Fruit fly (Drosophila melanogaster) whole organism, embryonic: ENCODE data around the gene pkaap.

Experiments used
- ATbp ChIP-seq: fragments of 200-800 bp; sonication (Bioruptor generic); optimal IDR thresholded peaks from 2 replicates; lab custom pipeline; 2017; ENCODE audit warnings: missing biosample characterization, mild to moderate bottlenecking, missing genetic modification characterization, missing genetic modification reagents
- B-H1 ChIP-seq: fragments of 200-800 bp; sonication (Bioruptor generic); IDR thresholded peaks from 3 replicates; pipeline ENCODE4 v1.3.6; 2022; ENCODE audit warnings: missing biosample characterization, missing genetic modification characterization
- B-H2 ChIP-seq: fragments of 200-800 bp; sonication (Bioruptor generic); optimal IDR thresholded peaks from 2 replicates; lab custom pipeline; 2018; ENCODE audit warnings: missing biosample characterization, mild to moderate bottlenecking, missing genetic modification characterization
- BtbVII ChIP-seq: fragments of 200-800 bp; sonication (Bioruptor generic); optimal IDR thresholded peaks from 3 replicates; lab custom pipeline; 2017; ENCODE audit warnings: missing biosample characterization, mild to moderate bottlenecking, missing genetic modification characterization
- C15 ChIP-seq: fragments of 200-800 bp; sonication (Bioruptor generic); IDR thresholded peaks from 3 replicates; pipeline ENCODE4 v1.3.6; 2022; ENCODE audit warnings: missing biosample characterization, missing genetic modification characterization
- CG11695 ChIP-seq: fragments of 200-800 bp; sonication (Bioruptor generic); IDR thresholded peaks from 3 replicates; pipeline ENCODE4 v1.3.6; 2022; ENCODE audit warnings: missing biosample characterization, missing genetic modification characterization
- CG1233 ChIP-seq: fragments of 200-800 bp; sonication (Bioruptor generic); optimal IDR thresholded peaks from 4 replicates; lab custom pipeline; 2018; ENCODE audit warnings: missing biosample characterization, mild to moderate bottlenecking, missing genetic modification characterization
- CG15514 ChIP-seq: fragments of 200-800 bp; sonication (Bioruptor generic); optimal IDR thresholded peaks from 3 replicates; lab custom pipeline; 2017; ENCODE audit warnings: missing biosample characterization, missing genetic modification characterization, mild to moderate bottlenecking, moderate library complexity, missing genetic modification reagents
- CG17385 ChIP-seq: fragments of 200-800 bp; sonication (Bioruptor generic); optimal IDR thresholded peaks from 3 replicates; lab custom pipeline; 2018; ENCODE audit warnings: missing biosample characterization, mild to moderate bottlenecking, missing genetic modification characterization
- CG18599 ChIP-seq: fragments of 200-800 bp; sonication (Bioruptor generic); optimal IDR thresholded peaks from 3 replicates; lab custom pipeline; 2017; ENCODE audit warnings: missing biosample characterization, missing genetic modification characterization, mild to moderate bottlenecking, moderate library complexity, missing genetic modification reagents
- CG2202 ChIP-seq: fragments of 200-800 bp; sonication (Bioruptor generic); optimal IDR thresholded peaks from 2 replicates; lab custom pipeline; 2018; ENCODE audit warnings: missing biosample characterization, mild to moderate bottlenecking, missing genetic modification characterization
- CG2875 ChIP-seq: fragments of 200-800 bp; sonication (Bioruptor generic); optimal IDR thresholded peaks from 2 replicates; lab custom pipeline; 2017; ENCODE audit warnings: missing biosample characterization, mild to moderate bottlenecking, missing genetic modification characterization, missing genetic modification reagents
- CG3281 ChIP-seq: fragments of 200-800 bp; sonication (Bioruptor generic); optimal IDR thresholded peaks from 3 replicates; lab custom pipeline; 2017; ENCODE audit warnings: missing biosample characterization, mild to moderate bottlenecking, missing genetic modification characterization
- CG4328 ChIP-seq: fragments of 200-800 bp; sonication (Bioruptor generic); optimal IDR thresholded peaks from 3 replicates; lab custom pipeline; 2017; ENCODE audit warnings: missing biosample characterization, missing genetic modification reagents, missing genetic modification characterization
- CG9437 ChIP-seq: fragments of 200-800 bp; sonication (Bioruptor generic); optimal IDR thresholded peaks from 2 replicates; lab custom pipeline; 2018; ENCODE audit warnings: missing biosample characterization, mild to moderate bottlenecking, missing genetic modification characterization
- Doc2 ChIP-seq: fragments of 200-800 bp; sonication (Bioruptor generic); IDR thresholded peaks from 2 replicates; pipeline ENCODE4 v1.3.6; 2022; ENCODE audit warnings: missing biosample characterization, missing genetic modification characterization
- Ets97D ChIP-seq: fragments of 200-800 bp; sonication (Bioruptor generic); optimal IDR thresholded peaks from 3 replicates; lab custom pipeline; 2016; ENCODE audit warnings: missing biosample characterization, missing genetic modification characterization
- HLH4C ChIP-seq: fragments of 200-800 bp; sonication (Bioruptor generic); IDR thresholded peaks from 3 replicates; pipeline ENCODE4 v1.3.6; 2022; ENCODE audit warnings: missing biosample characterization, missing genetic modification characterization; ENCODE audit not compliant: partially characterized antibody
- Hand ChIP-seq: fragments of 200-800 bp; sonication (Bioruptor generic); optimal IDR thresholded peaks from 2 replicates; lab custom pipeline; 2017; ENCODE audit warnings: mild to moderate bottlenecking, missing biosample characterization, missing genetic modification reagents, missing genetic modification characterization
- Lhr ChIP-seq: fragments of 200-800 bp; sonication (Bioruptor generic); optimal IDR thresholded peaks from 3 replicates; lab custom pipeline; 2017; ENCODE audit warnings: mild to moderate bottlenecking, missing biosample characterization, missing genetic modification reagents, missing genetic modification characterization
- Oli ChIP-seq: fragments of 200-800 bp; sonication (Bioruptor generic); optimal IDR thresholded peaks from 2 replicates; lab custom pipeline; 2018; ENCODE audit warnings: missing biosample characterization, mild to moderate bottlenecking, missing genetic modification characterization, moderate library complexity
- PHDP ChIP-seq: fragments of 200-800 bp; sonication (Bioruptor generic); optimal IDR thresholded peaks from 3 replicates; lab custom pipeline; 2018; ENCODE audit warnings: missing biosample characterization, mild to moderate bottlenecking, missing genetic modification characterization, moderate library complexity
- Pdp1 ChIP-seq, 2 experiments: fragments of 200-800 bp; sonication (Bioruptor generic); optimal IDR thresholded peaks; 3 replicates each; lab custom pipeline; 2016; ENCODE audit warnings: missing biosample characterization in 2 of 2, missing genetic modification characterization in 2 of 2, mild to moderate bottlenecking in 1 of 2, moderate library complexity in 1 of 2
- Rfx ChIP-seq: fragments of 200-800 bp; sonication (Bioruptor generic); IDR thresholded peaks from 2 replicates; pipeline ENCODE4 v1.3.6; 2022; ENCODE audit warnings: missing biosample characterization, missing genetic modification characterization
- Rx ChIP-seq: fragments of 200-800 bp; sonication (Bioruptor generic); IDR thresholded peaks from 2 replicates; pipeline ENCODE4 v1.3.6; 2022; ENCODE audit warnings: missing biosample characterization, missing genetic modification characterization
- Scr ChIP-seq: fragments of 200-800 bp; sonication (Bioruptor generic); IDR thresholded peaks from 2 replicates; pipeline ENCODE4 v1.3.6; 2022; ENCODE audit warnings: missing biosample characterization, missing genetic modification characterization; ENCODE audit not compliant: partially characterized antibody
- Six4 ChIP-seq: fragments of 200-800 bp; sonication (Bioruptor generic); optimal IDR thresholded peaks from 2 replicates; lab custom pipeline; 2016; ENCODE audit warnings: missing biosample characterization, missing genetic modification characterization
- Trl ChIP-seq, 3 experiments: fragments of >200 bp in 2 of 3; fragments of 200-800 bp in 1 of 3; sonication (Bioruptor generic) in 1 of 3; optimal IDR thresholded peaks; 2 replicates in 1 of 3; 3 replicates in 2 of 3; lab custom pipeline; 2016 to 2017; ENCODE audit warnings: missing biosample characterization in 1 of 3, missing genetic modification characterization in 1 of 3
- bowl ChIP-seq: fragments of 200-800 bp; sonication (Bioruptor generic); IDR thresholded peaks from 2 replicates; pipeline ENCODE4 v1.3.6; 2022; ENCODE audit warnings: missing biosample characterization, missing genetic modification characterization
- danr ChIP-seq: fragments of 200-800 bp; sonication (Bioruptor generic); IDR thresholded peaks from 2 replicates; pipeline ENCODE4 v1.3.6; 2022; ENCODE audit warnings: missing biosample characterization, missing genetic modification characterization
- eve ChIP-seq, 2 experiments: fragments of >200 bp; optimal IDR thresholded peaks; 2 replicates each; lab custom pipeline; 2017; ENCODE audit warnings: missing biosample characterization in 2 of 2, missing genetic modification characterization in 2 of 2
- fd102C ChIP-seq: fragments of 200-800 bp; sonication (Bioruptor generic); optimal IDR thresholded peaks from 2 replicates; lab custom pipeline; 2018; ENCODE audit warnings: missing biosample characterization, mild to moderate bottlenecking, missing genetic modification characterization, moderate library complexity
- gro ChIP-seq: fragments of 200-800 bp; sonication (Bioruptor generic); optimal IDR thresholded peaks from 2 replicates; lab custom pipeline; 2016; ENCODE audit warnings: missing biosample characterization, missing genetic modification characterization
- gt ChIP-seq: fragments of 200-800 bp; sonication (Bioruptor generic); IDR thresholded peaks from 2 replicates; pipeline ENCODE4 v1.3.6; 2022; ENCODE audit warnings: missing biosample characterization, missing genetic modification characterization
- her ChIP-seq: fragments of 200-800 bp; sonication (Bioruptor generic); optimal IDR thresholded peaks from 2 replicates; lab custom pipeline; 2016; ENCODE audit warnings: missing biosample characterization, missing genetic modification characterization
- kni ChIP-seq: fragments of 200-800 bp; sonication (Bioruptor generic); optimal IDR thresholded peaks from 3 replicates; lab custom pipeline; 2017; ENCODE audit warnings: mild to moderate bottlenecking, missing biosample characterization, missing genetic modification reagents, missing genetic modification characterization
- lola ChIP-seq, 3 experiments: fragments of >200 bp in 2 of 3; fragments of 200-800 bp in 1 of 3; sonication (Bioruptor generic) in 1 of 3; optimal IDR thresholded peaks; 2 replicates each; lab custom pipeline; 2017 to 2019; ENCODE audit warnings: missing biosample characterization in 3 of 3, missing genetic modification characterization in 3 of 3, mild to moderate bottlenecking in 1 of 3, moderate library complexity in 1 of 3
- maf-S ChIP-seq: fragments of 200-800 bp; sonication (Bioruptor generic); optimal IDR thresholded peaks from 2 replicates; lab custom pipeline; 2016; ENCODE audit warnings: missing biosample characterization, missing genetic modification characterization
- mld ChIP-seq: fragments of 200-800 bp; sonication (Bioruptor generic); IDR thresholded peaks from 3 replicates; pipeline ENCODE4 v1.3.6; 2022; ENCODE audit warnings: missing biosample characterization, missing genetic modification characterization; ENCODE audit not compliant: partially characterized antibody
- nom ChIP-seq: fragments of 200-800 bp; sonication (Bioruptor generic); optimal IDR thresholded peaks from 2 replicates; lab custom pipeline; 2017; ENCODE audit warnings: missing biosample characterization, missing genetic modification characterization, mild to moderate bottlenecking, moderate library complexity, missing genetic modification reagents
- odd ChIP-seq: fragments of 200-800 bp; sonication (Bioruptor generic); optimal IDR thresholded peaks from 2 replicates; lab custom pipeline; 2017; ENCODE audit warnings: missing biosample characterization, mild to moderate bottlenecking, missing genetic modification characterization
- pita ChIP-seq: fragments of 200-800 bp; sonication (Bioruptor generic); optimal IDR thresholded peaks from 2 replicates; lab custom pipeline; 2017; ENCODE audit warnings: missing biosample characterization, mild to moderate bottlenecking, missing genetic modification characterization
- pum ChIP-seq: fragments of 200-800 bp; sonication (Bioruptor generic); optimal IDR thresholded peaks from 2 replicates; lab custom pipeline; 2016; ENCODE audit warnings: missing biosample characterization, missing genetic modification characterization
- salm ChIP-seq: fragments of 200-800 bp; sonication (Bioruptor generic); optimal IDR thresholded peaks from 2 replicates; lab custom pipeline; 2018; ENCODE audit warnings: missing biosample characterization, mild to moderate bottlenecking, missing genetic modification characterization
- sens ChIP-seq: fragments of 200-800 bp; sonication (Bioruptor generic); peaks from one replicate; lab custom pipeline; 2016; ENCODE audit warnings: missing biosample characterization, missing genetic modification characterization
- sob ChIP-seq: fragments of 200-800 bp; sonication (Bioruptor generic); IDR thresholded peaks from 2 replicates; pipeline ENCODE4 v1.3.6; 2022; ENCODE audit warnings: missing biosample characterization, missing genetic modification characterization
- zf30C ChIP-seq: fragments of 200-800 bp; sonication (Bioruptor generic); optimal IDR thresholded peaks from 3 replicates; lab custom pipeline; 2018; ENCODE audit warnings: missing biosample characterization, mild to moderate bottlenecking, missing genetic modification characterization

The pkaap gene

dm6 chr2L:16317777-16318610 lies 29.9 kb downstream of the pkaap start (continued):
- TF ChIP-seq Six4 (peak; percentile 18), zf30C (no peak), PHDP (tag; lab: Kevin White, UChicago) (peak; percentile 65), Ets97D (GFP tag; lab: Kevin White, UChicago) (no peak), salm (peak; percentile 19), ATbp (peak; percentile 91), eve (GFP tag; optimal IDR thresholded peaks at IDR 0.05; lab: Kevin White, UChicago) (peak in 1 of 2 experiments; percentile 34), her (GFP tag; lab: Kevin White, UChicago) (peak; percentile 34), nom (GFP tag; lab: Kevin White, UChicago) (no peak), CG17385 (GFP tag; lab: Kevin White, UChicago) (peak; percentile 34), Oli (tag; lab: Kevin White, UChicago) (no peak), CG15514 (GFP tag; lab: Kevin White, UChicago) (peak; percentile 13), CG1233 (GFP tag; lab: Kevin White, UChicago) (peak; percentile 15), CG4328 (GFP tag; lab: Kevin White, UChicago) (peak; percentile 40), Rx (GFP tag; lab: Robert Waterston, UW) (no peak), CG2202 (tag; lab: Kevin White, UChicago) (no peak), Rfx (peak; percentile 55; the same call in 1 of the 2 replicates), gt (GFP tag; lab: Robert Waterston, UW) (no peak), Trl (optimal IDR thresholded peaks at IDR 0.05; lab: Kevin White, UChicago) (no peak), Trl (GFP tag; optimal IDR thresholded peaks at IDR 0.05; lab: Kevin White, UChicago) (peak; percentile 64), sens (GFP tag; lab: Kevin White, UChicago) (peak; percentile 83), fd102C (no peak), CG3281 (GFP tag; lab: Kevin White, UChicago) (peak; percentile 11), CG11695 (peak; percentile 52; the same call in 2 of the 3 replicates), lola (GFP tag; optimal IDR thresholded peaks at IDR 0.05; lab: Kevin White, UChicago) (no peak), CG9437 (GFP tag; lab: Kevin White, UChicago) (no peak), danr (peak; percentile 36; the same call in 1 of the 2 replicates), kni (GFP tag; lab: Kevin White, UChicago) (peak; percentile 77), C15 (GFP tag; lab: Robert Waterston, UW) (no peak), Doc2 (no peak), bowl (peak; percentile 4; the same call in 1 of the 2 replicates), mld (GFP tag; lab: Robert Waterston, UW) (no peak), CG18599 (GFP tag; lab: Kevin White, UChicago) (peak; percentile 58), Pdp1 (GFP tag; optimal IDR thresholded peaks at IDR 0.05; lab: Kevin White, UChicago) (peak; percentile 14 to 53), Hand (no peak), Scr (no peak), odd (peak; percentile 72), pum (GFP tag; lab: Kevin White, UChicago) (no peak), B-H1 (GFP tag; lab: Robert Waterston, UW) (peak; percentile 30; the same call in 1 of the 3 replicates), pita (GFP tag; lab: Kevin White, UChicago) (no peak), HLH4C (GFP tag; lab: Robert Waterston, UW) (no peak), BtbVII (GFP tag; lab: Kevin White, UChicago) (peak; percentile 63), gro (peak; percentile 39), sob (GFP tag; lab: Robert Waterston, UW) (peak; percentile 38; the same call in 1 of the 2 replicates), Lhr (GFP tag; lab: Kevin White, UChicago) (peak; percentile 10), B-H2 (GFP tag; lab: Kevin White, UChicago) (peak; percentile 58), CG2875 (GFP tag; lab: Kevin White, UChicago) (peak; percentile 58), maf-S (GFP tag; lab: Kevin White, UChicago) (peak; percentile 12)
